Fruit fly (Drosophila melanogaster): ENCODE results near the gene dgt4.

dgt4 gene

DNA sequence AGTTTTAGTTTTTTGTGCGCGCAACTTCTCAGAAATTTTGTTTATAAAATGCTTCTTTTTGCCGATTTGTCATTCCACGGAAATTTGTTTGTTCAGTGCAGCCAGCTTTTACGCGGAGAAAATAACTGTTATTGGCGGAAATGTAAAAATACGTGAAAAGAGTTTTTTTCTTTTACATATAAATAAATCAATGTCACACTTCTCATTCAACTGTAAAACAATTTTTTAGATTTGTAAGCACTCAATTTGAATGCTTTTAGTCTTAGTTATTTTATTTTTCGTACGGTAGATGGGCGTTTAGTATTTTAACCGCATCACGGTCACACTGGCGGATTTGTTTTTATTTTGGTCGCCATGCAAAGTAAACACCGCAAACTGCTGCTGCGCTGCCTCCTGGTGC, 9.4 kb upstream of the dgt4 start, which contains the start of the genes Xpac and brn:
Xpac (minus strand) TSS at position 66 of the 400 bp plus-strand sequence.
brn (plus strand) TSS at position 211 of the 400 bp plus-strand sequence.
- TF ChIP-seq ato (GFP tag; IDR thresholded peaks at IDR 0.05; ENCODE audit: partially characterized antibody) (no peak), Sin3A (optimal IDR thresholded peaks at IDR 0.05) (peak; percentile 60), B-H2 (GFP tag; optimal IDR thresholded peaks at IDR 0.05) (no peak), peb (GFP tag; IDR thresholded peaks at IDR 0.05) (no peak), sim (GFP tag; IDR thresholded peaks at IDR 0.05) (no peak), H15 (GFP tag; IDR thresholded peaks at IDR 0.05) (no peak), CG7372 (GFP tag; IDR thresholded peaks at IDR 0.05) (no peak), CrebB (tag; optimal IDR thresholded peaks at IDR 0.05) (no peak), CG32772 (GFP tag; IDR thresholded peaks at IDR 0.05) (no peak), CG11093 (GFP tag; IDR thresholded peaks at IDR 0.05) (no peak), lmd (GFP tag; IDR thresholded peaks at IDR 0.05) (no peak), CG17385 (GFP tag; optimal IDR thresholded peaks at IDR 0.05) (peak; percentile 86), CG18262 (tag; optimal IDR thresholded peaks at IDR 0.05) (no peak), CG3847 (GFP tag; IDR thresholded peaks at IDR 0.05) (0 out of 2 replicates have a peak, but pooled peaks have one; percentile 6), CG11247 (GFP tag; IDR thresholded peaks at IDR 0.05) (no peak), Xbp1 (GFP tag; optimal IDR thresholded peaks at IDR 0.05) (no peak), phol (tag; optimal IDR thresholded peaks at IDR 0.05) (peak; percentile 47), Sry-δ (GFP tag; optimal IDR thresholded peaks at IDR 0.05) (peak; percentile 8), zfh2 (GFP tag; optimal IDR thresholded peaks at IDR 0.05) (no peak), Lim3 (GFP tag; IDR thresholded peaks at IDR 0.05) (no peak), Ets97D (GFP tag; optimal IDR thresholded peaks at IDR 0.05) (peak; percentile 55), ab (GFP tag; optimal IDR thresholded peaks at IDR 0.05) (no peak), BtbVII (GFP tag; optimal IDR thresholded peaks at IDR 0.05) (no peak), pzg (GFP tag; optimal IDR thresholded peaks at IDR 0.05) (peak; percentile 54), CG14014 (GFP tag; IDR thresholded peaks at IDR 0.05) (no peak), CG14441 (GFP tag; IDR thresholded peaks at IDR 0.05) (no peak), CG1647 (GFP tag; optimal IDR thresholded peaks at IDR 0.05) (no peak), CG31441 (GFP tag; IDR thresholded peaks at IDR 0.05) (no peak), Nf-YC (tag; optimal IDR thresholded peaks at IDR 0.05) (peak; percentile 4), mam (GFP tag; optimal IDR thresholded peaks at IDR 0.05) (no peak), ac (GFP tag; optimal IDR thresholded peaks at IDR 0.05) (no peak), CG2116 (GFP tag; optimal IDR thresholded peaks at IDR 0.05) (peak; percentile 21), CG3281 (GFP tag; optimal IDR thresholded peaks at IDR 0.05) (no peak), nmo (GFP tag; optimal IDR thresholded peaks at IDR 0.05) (peak; percentile 32), Tbp (GFP tag; optimal IDR thresholded peaks at IDR 0.05) (no peak), Hmr (GFP tag; optimal IDR thresholded peaks at IDR 0.05) (peak; percentile 10), Sox102F (GFP tag; optimal IDR thresholded peaks at IDR 0.05) (no peak), Dek (tag; optimal IDR thresholded peaks at IDR 0.05) (no peak), fd96Cb (tag; optimal IDR thresholded peaks at IDR 0.05) (no peak), CTCF (GFP tag; optimal IDR thresholded peaks at IDR 0.05) (peak; percentile 29), CG4707 (GFP tag; optimal IDR thresholded peaks at IDR 0.05) (no peak), Mrtf (GFP tag; IDR thresholded peaks at IDR 0.05) (no peak), sug (tag; optimal IDR thresholded peaks at IDR 0.05) (peak; percentile 13), hkb (optimal IDR thresholded peaks at IDR 0.05) (peak; percentile 31), hkb (GFP tag; IDR thresholded peaks at IDR 0.05) (no peak), CG15514 (GFP tag; optimal IDR thresholded peaks at IDR 0.05) (peak; percentile 51), HmgZ (tag; optimal IDR thresholded peaks at IDR 0.05) (peak; percentile 33), CG14710 (tag; optimal IDR thresholded peaks at IDR 0.05) (peak; percentile 51), Hr39 (optimal IDR thresholded peaks at IDR 0.05) (no peak), CG7928 (GFP tag; optimal IDR thresholded peaks at IDR 0.05) (no peak), CG13624 (GFP tag; optimal IDR thresholded peaks at IDR 0.05) (no peak), CG1602 (GFP tag; optimal IDR thresholded peaks at IDR 0.05) (no peak), trem (tag; optimal IDR thresholded peaks at IDR 0.05) (peak; percentile 33), en (GFP tag; optimal IDR thresholded peaks at IDR 0.05) (no peak)

Data from whole organism, embryonic.